Fruit fly (Drosophila melanogaster): Measurements from ENCODE around the gene CG4598.

CG4598 gene

dm6 chr2L:9882393-9882971 is 35.9 kb upstream of the CG4598 start:
- peak; percentile 58 for TF ChIP-seq mirr (GFP tag; optimal IDR thresholded peaks at IDR 0.05)
- no peak for TF ChIP-seq CG10959 (GFP tag; IDR thresholded peaks at IDR 0.05)
- TF ChIP-seq HLH54F (GFP tag; optimal IDR thresholded peaks at IDR 0.05): no peak
- TF ChIP-seq scrt (GFP tag; optimal IDR thresholded peaks at IDR 0.05): peak; percentile 18
- TF ChIP-seq abd-A (tag; optimal IDR thresholded peaks at IDR 0.05): peak; percentile 86
- TF ChIP-seq dati (GFP tag; IDR thresholded peaks at IDR 0.05): 0 out of 2 replicates have a peak, but pooled peaks have one; percentile 8
- 0 out of 3 replicates have a peak, but pooled peaks have one; percentile 11 for TF ChIP-seq knrl (GFP tag; IDR thresholded peaks at IDR 0.05; ENCODE audit: partially characterized antibody)
- TF ChIP-seq Trl (optimal IDR thresholded peaks at IDR 0.05): peak in 1 of 2 experiments; percentile 7
- no peak for TF ChIP-seq Trl (GFP tag; optimal IDR thresholded peaks at IDR 0.05)
- peak; percentile 5 for TF ChIP-seq sqz (GFP tag; optimal IDR thresholded peaks at IDR 0.05)
- peak; percentile 60 for TF ChIP-seq cg (GFP tag; optimal IDR thresholded peaks at IDR 0.05)
- no peak for TF ChIP-seq Ets97D (GFP tag; optimal IDR thresholded peaks at IDR 0.05)
- peak; percentile 31 for TF ChIP-seq Ets65A (GFP tag)
- TF ChIP-seq nerfin-1 (tag; optimal IDR thresholded peaks at IDR 0.05): peak; percentile 74
- TF ChIP-seq Deaf1 (tag; optimal IDR thresholded peaks at IDR 0.05): peak; percentile 68
- TF ChIP-seq CG10543 (GFP tag; optimal IDR thresholded peaks at IDR 0.05): peak; percentile 26

- TF ChIP-seq abd-A (tag; optimal IDR thresholded peaks at IDR 0.05) (peak; percentile 34), chinmo (GFP tag; IDR thresholded peaks at IDR 0.05; ENCODE audit: partially characterized antibody) (0 out of 4 replicates have a peak, but pooled peaks have one; percentile 54), Bgb (GFP tag; IDR thresholded peaks at IDR 0.05; ENCODE audit: partially characterized antibody) (peak; percentile 57; the same call in 1 of the 2 replicates), pan (optimal IDR thresholded peaks at IDR 0.05) (no peak), pan (GFP tag; optimal IDR thresholded peaks at IDR 0.05 in 1 of 2, IDR thresholded peaks at IDR 0.05 in 1 of 2) (peak in 1 of 2 experiments; percentile 5), Ets65A (GFP tag) (peak; percentile 10), en (GFP tag; optimal IDR thresholded peaks at IDR 0.05) (no peak), z (GFP tag; IDR thresholded peaks at IDR 0.05) (peak; percentile 92), Deaf1 (tag; optimal IDR thresholded peaks at IDR 0.05) (peak; percentile 93), Adf1 (GFP tag; IDR thresholded peaks at IDR 0.05) (peak; percentile 71; the same call in 1 of the 2 replicates), CG1233 (GFP tag; optimal IDR thresholded peaks at IDR 0.05) (no peak)
Observed at dm6 chr2L:9886086-9886485, 32.3 kb upstream of the CG4598 start, which contains the start of gene nAChRalpha6. Gene nAChRalpha6, minus strand, starts transcription at chr2L:9886250.

dm6 chr2L:9887856-9888269 is 30.6 kb upstream of the CG4598 start, which contains the start of gene Fkbp59:
Gene Fkbp59, plus strand, starts transcription at chr2L:9888005.
- TF ChIP-seq Abd-B (GFP tag; optimal IDR thresholded peaks at IDR 0.05): no peak
- no peak for TF ChIP-seq Jarid2 (GFP tag; optimal IDR thresholded peaks at IDR 0.05)
- TF ChIP-seq ro (GFP tag; IDR thresholded peaks at IDR 0.05): no peak
- peak; percentile 27 for TF ChIP-seq CG14710 (tag; optimal IDR thresholded peaks at IDR 0.05)
- peak in 1 of 2 experiments; percentile 37 for TF ChIP-seq Hr51 (GFP tag; optimal IDR thresholded peaks at IDR 0.05)
- no peak for TF ChIP-seq Camta (GFP tag; optimal IDR thresholded peaks at IDR 0.05)
- peak; percentile 78 for TF ChIP-seq pzg (GFP tag; optimal IDR thresholded peaks at IDR 0.05)
- TF ChIP-seq CG13894 (tag; optimal IDR thresholded peaks at IDR 0.05): peak; percentile 25
- peak; percentile 58; the same call in 2 of the 3 replicates for TF ChIP-seq Opbp (GFP tag; IDR thresholded peaks at IDR 0.05; ENCODE audit: partially characterized antibody)
- TF ChIP-seq CG33213 (GFP tag; optimal IDR thresholded peaks at IDR 0.05): peak; percentile 38
- no peak for TF ChIP-seq Usf (GFP tag; optimal IDR thresholded peaks at IDR 0.05)
- TF ChIP-seq CG7963 (GFP tag; IDR thresholded peaks at IDR 0.05; ENCODE audit: partially characterized antibody): peak; percentile 90
- TF ChIP-seq MBD-R2 (GFP tag; IDR thresholded peaks at IDR 0.05): peak; percentile 90
- TF ChIP-seq H15 (GFP tag; IDR thresholded peaks at IDR 0.05): no peak
- no peak for TF ChIP-seq kni (GFP tag; optimal IDR thresholded peaks at IDR 0.05)
- TF ChIP-seq CG34376 (GFP tag; optimal IDR thresholded peaks at IDR 0.05): no peak
- peak; percentile 31 for TF ChIP-seq CG10267 (tag; optimal IDR thresholded peaks at IDR 0.05)
- peak; percentile 95 for TF ChIP-seq CTCF (GFP tag; optimal IDR thresholded peaks at IDR 0.05)
- TF ChIP-seq slbo (GFP tag; IDR thresholded peaks at IDR 0.05): peak; percentile 31; the same call in 1 of the 2 replicates
- no peak for TF ChIP-seq disco-r (GFP tag; optimal IDR thresholded peaks at IDR 0.05)
- TF ChIP-seq CG33557 (GFP tag; optimal IDR thresholded peaks at IDR 0.05): no peak
- no peak for TF ChIP-seq seq (GFP tag; IDR thresholded peaks at IDR 0.05)
- TF ChIP-seq B-H2 (GFP tag; optimal IDR thresholded peaks at IDR 0.05): peak; percentile 24
- peak; percentile 27 for TF ChIP-seq trem (tag; optimal IDR thresholded peaks at IDR 0.05)

Measured in whole organism, embryonic.